Worm (Caenorhabditis elegans) whole organism, L4 larva: ENCODE measurements around the gene sfxn-1.2.

Experiments used
- ceh-62 ChIP-seq: sonication (generic microtip); optimal IDR thresholded peaks from 2 replicates; lab custom pipeline; 2017; ENCODE audit warnings: missing biosample characterization, missing genetic modification characterization
- nhr-76 ChIP-seq: fragments of 150-350 bp; optimal IDR thresholded peaks from 2 replicates; lab custom pipeline; 2014; ENCODE audit warnings: missing biosample characterization, missing genetic modification characterization
- unc-62 ChIP-seq, 3 experiments: fragments of 150-350 bp in 1 of 3; sonication (generic microtip); optimal IDR thresholded peaks in 2 of 3; peaks in 1 of 3; 1 replicate in 1 of 3; 2 replicates in 2 of 3; lab custom pipeline; 2014 to 2017; ENCODE audit warnings: missing biosample characterization in 3 of 3, missing genetic modification characterization in 3 of 3, missing genetic modification reagents in 3 of 3, missing genotype in 1 of 3

- TF ChIP-seq ceh-62 (tag; lab: Kevin White, UChicago) (no peak), unc-62 (GFP tag; optimal IDR thresholded peaks at IDR 0.05 in 1 of 2; lab: Kevin White, UChicago) (peak in 1 of 2 experiments; percentile 92), unc-62 (tag; optimal IDR thresholded peaks at IDR 0.05; lab: Kevin White, UChicago) (no peak), nhr-76 (no peak)
Measured at ce11 chrII:11188026-11188425, 2.2 kb downstream of the sfxn-1.2 start, which contains the start of gene F37H8.5.
